Worm (Caenorhabditis elegans) whole organism, late embryonic: Measurements from ENCODE around the gene psf-1.

ENCODE experiments used
- F13H6.1 ChIP-seq: sonication (generic microtip); optimal IDR thresholded peaks from 2 replicates; lab custom pipeline; 2016; ENCODE audit warnings: missing genetic modification characterization, missing compliant biosample characterization
- ahr-1 ChIP-seq: sonication (generic microtip); optimal IDR thresholded peaks from 2 replicates; lab custom pipeline; 2016; ENCODE audit warnings: missing genetic modification characterization, missing compliant biosample characterization
- elt-2 ChIP-seq: sonication (generic microtip); optimal IDR thresholded peaks from 2 replicates; lab custom pipeline; 2016; ENCODE audit warnings: missing genetic modification reagents, missing genetic modification characterization, missing compliant biosample characterization
- ets-4 ChIP-seq: sonication (generic microtip); optimal IDR thresholded peaks from 2 replicates; lab custom pipeline; 2016; ENCODE audit warnings: missing genetic modification characterization, missing compliant biosample characterization
- fkh-10 ChIP-seq: fragments of 150-350 bp; optimal IDR thresholded peaks from 2 replicates; lab custom pipeline; 2014; ENCODE audit warnings: missing biosample characterization, missing genetic modification reagents, missing genetic modification characterization
- pax-1 ChIP-seq: fragments of 150-350 bp; optimal IDR thresholded peaks from 2 replicates; lab custom pipeline; 2014; ENCODE audit warnings: missing biosample characterization, missing genetic modification characterization

ce11 chrII:9948662-9949061, 19.8 kb upstream of the psf-1 start:
- TF ChIP-seq ahr-1 (tag; lab: Kevin White, UChicago) (no peak), pax-1 (tag; lab: Kevin White, UChicago) (no peak), fkh-10 (no peak), ets-4 (tag; lab: Kevin White, UChicago) (no peak), F13H6.1 (tag; lab: Kevin White, UChicago) (no peak), elt-2 (tag; lab: Kevin White, UChicago) (no peak)
